Fruit fly (Drosophila melanogaster) S2 (cell line): ENCODE results near the gene CG42660.

ENCODE experiments used
- CG8478 ChIP-seq: fragments of >200 bp; optimal IDR thresholded peaks from 2 replicates; lab custom pipeline; 2018
- CTCF ChIP-seq, 2 experiments: fragments of >200 bp; optimal IDR thresholded peaks; 2 replicates each; lab custom pipeline; 2018

DNA sequence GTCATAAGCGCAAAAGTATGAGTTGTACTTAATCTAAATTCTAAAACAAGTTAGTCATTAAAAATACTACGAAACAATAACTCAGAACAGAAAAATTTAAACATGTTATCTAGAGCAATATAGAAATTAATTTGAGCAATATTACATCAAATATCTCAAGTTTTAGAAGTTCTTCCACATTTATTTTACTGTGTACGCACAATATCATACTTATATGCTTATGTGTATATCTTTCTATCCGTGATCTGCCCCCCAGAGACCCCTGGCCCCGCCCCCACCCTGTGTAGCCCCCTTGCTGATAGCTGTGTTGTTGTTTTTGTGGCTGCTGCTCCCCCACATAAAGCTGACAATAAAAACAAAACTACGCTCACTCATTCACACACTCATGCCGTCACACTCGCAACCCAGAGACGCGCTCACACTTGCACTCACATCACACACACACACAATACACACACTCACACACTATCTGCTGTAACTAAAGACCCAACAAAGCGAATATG lies 31.9 kb upstream of the CG42660 start:
- no peak for TF ChIP-seq CG8478 (lab: Kevin White, UChicago)
- TF ChIP-seq CTCF (optimal IDR thresholded peaks at IDR 0.05; lab: Kevin White, UChicago): no peak
